Worm (Caenorhabditis elegans): Measurements from ENCODE around the gene C45E5.1.

- no peak for TF ChIP-seq scrt-1 (GFP tag; IDR thresholded peaks at IDR 0.05)
- no peak for TF ChIP-seq hmg-4 (GFP tag; optimal IDR thresholded peaks at IDR 0.05)
- no peak for TF ChIP-seq B0310.2 (tag; optimal IDR thresholded peaks at IDR 0.05)
- TF ChIP-seq tbx-37 (GFP tag; conservative IDR thresholded peaks at IDR 0.05): no peak
- TF ChIP-seq ets-7 (tag; optimal IDR thresholded peaks at IDR 0.05): no peak
- no peak for TF ChIP-seq ama-1 (optimal IDR thresholded peaks at IDR 0.05)
- TF ChIP-seq ceh-36 (tag; optimal IDR thresholded peaks at IDR 0.05): no peak
- TF ChIP-seq F13C5.2 (tag; optimal IDR thresholded peaks at IDR 0.05): no peak
Observed at ce11 chrIV:5762770-5763169, 18.6 kb downstream of the C45E5.1 start.
